Fruit fly (Drosophila melanogaster) S2 (cell line): ENCODE measurements around the gene CG7550.

Experiments
- CG8478 ChIP-seq: fragments of >200 bp; optimal IDR thresholded peaks from 2 replicates; lab custom pipeline; 2018
- CTCF ChIP-seq, 2 experiments: fragments of >200 bp; optimal IDR thresholded peaks; 2 replicates each; lab custom pipeline; 2018

DNA sequence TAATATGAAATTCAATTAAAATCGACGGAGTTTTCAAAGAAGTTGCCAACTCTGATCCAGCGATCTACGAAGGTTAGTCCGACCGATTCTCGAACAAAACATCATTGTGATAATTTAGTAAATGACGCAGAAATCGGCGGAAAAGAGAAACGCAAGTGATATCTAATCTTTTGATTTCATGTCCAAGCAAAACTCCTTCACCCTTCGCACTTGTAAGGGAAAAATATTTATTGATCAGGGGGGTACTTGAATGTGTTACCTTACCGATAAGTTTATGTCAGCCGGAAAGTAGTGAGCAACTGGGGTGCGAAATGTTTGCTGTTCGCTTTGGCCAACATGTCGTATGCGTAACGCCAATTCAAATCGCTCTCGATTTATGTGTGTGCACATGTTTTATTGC lies 27.2 kb downstream of the CG7550 start:
- TF ChIP-seq CG8478 (lab: Kevin White, UChicago), result no peak
- no peak for TF ChIP-seq CTCF (optimal IDR thresholded peaks at IDR 0.05; lab: Kevin White, UChicago)
